Worm (Caenorhabditis elegans) whole organism, late embryonic: ENCODE data around the gene T06E4.7.

Experiments used
- C08G9.2 ChIP-seq: sonication (generic microtip); optimal IDR thresholded peaks from 2 replicates; lab custom pipeline; 2016; ENCODE audit warnings: mild to moderate bottlenecking, missing genetic modification characterization, moderate library complexity, missing compliant biosample characterization
- C38D4.7 ChIP-seq: fragments of 200-800 bp; sonication (Bioruptor generic); optimal IDR thresholded peaks from 2 replicates; lab custom pipeline; 2018; ENCODE audit warnings: mild to moderate bottlenecking, missing genetic modification characterization, moderate library complexity, missing compliant biosample characterization
- K02D7.2 ChIP-seq: sonication (generic microtip); optimal IDR thresholded peaks from 2 replicates; lab custom pipeline; 2017; ENCODE audit warnings: mild to moderate bottlenecking, missing genetic modification characterization, missing compliant biosample characterization
- K09A11.1 ChIP-seq: sonication (generic microtip); optimal IDR thresholded peaks from 2 replicates; lab custom pipeline; 2017; ENCODE audit warnings: antibody characterized with exemption, mild to moderate bottlenecking, missing genetic modification characterization, missing compliant biosample characterization; ENCODE audit not compliant: insufficient read depth
- ceh-14 ChIP-seq: sonication (generic microtip); optimal IDR thresholded peaks from 2 replicates; lab custom pipeline; 2016; ENCODE audit warnings: missing genotype, missing genetic modification characterization, missing compliant biosample characterization
- ceh-18 ChIP-seq: sonication (generic microtip); optimal IDR thresholded peaks from 2 replicates; lab custom pipeline; 2016; ENCODE audit warnings: missing genetic modification characterization, missing compliant biosample characterization
- ceh-19 ChIP-seq: fragments of 200-800 bp; sonication (Bioruptor generic); optimal IDR thresholded peaks from 2 replicates; lab custom pipeline; 2018; ENCODE audit warnings: mild to moderate bottlenecking, missing genetic modification characterization, missing compliant biosample characterization
- ceh-22 ChIP-seq: sonication (generic microtip); optimal IDR thresholded peaks from 2 replicates; lab custom pipeline; 2017; ENCODE audit warnings: missing biosample characterization, missing genetic modification characterization
- ceh-24 ChIP-seq: sonication (generic microtip); optimal IDR thresholded peaks from 2 replicates; lab custom pipeline; 2016; ENCODE audit warnings: mild to moderate bottlenecking, missing genetic modification characterization, missing compliant biosample characterization
- ceh-30 ChIP-seq: fragments of 150-350 bp; optimal IDR thresholded peaks from 2 replicates; lab custom pipeline; 2014; ENCODE audit warnings: missing biosample characterization, missing genetic modification characterization
- ceh-31 ChIP-seq: sonication (generic microtip); optimal IDR thresholded peaks from 2 replicates; lab custom pipeline; 2016; ENCODE audit warnings: missing genetic modification characterization, missing compliant biosample characterization
- ceh-34 ChIP-seq: sonication (generic microtip); optimal IDR thresholded peaks from 2 replicates; lab custom pipeline; 2016; ENCODE audit warnings: mild to moderate bottlenecking, missing genetic modification characterization, missing compliant biosample characterization
- ceh-45 ChIP-seq: fragments of 200-800 bp; sonication (Bioruptor generic); IDR thresholded peaks from 2 replicates; pipeline ENCODE4 v1.3.6; 2022; ENCODE audit warnings: missing genetic modification reagents, missing genetic modification characterization, missing compliant biosample characterization
- ceh-48 ChIP-seq: sonication (generic microtip); optimal IDR thresholded peaks from 2 replicates; lab custom pipeline; 2016; ENCODE audit warnings: missing genetic modification characterization, inconsistent platforms, missing compliant biosample characterization
- elt-2 ChIP-seq: sonication (generic microtip); optimal IDR thresholded peaks from 2 replicates; lab custom pipeline; 2016; ENCODE audit warnings: missing genetic modification reagents, missing genetic modification characterization, missing compliant biosample characterization
- ets-4 ChIP-seq: sonication (generic microtip); optimal IDR thresholded peaks from 2 replicates; lab custom pipeline; 2016; ENCODE audit warnings: missing genetic modification characterization, missing compliant biosample characterization
- eyg-1 ChIP-seq: sonication (generic microtip); optimal IDR thresholded peaks from 2 replicates; lab custom pipeline; 2016; ENCODE audit warnings: missing genotype, missing genetic modification characterization, missing compliant biosample characterization
- fkh-10 ChIP-seq: fragments of 150-350 bp; optimal IDR thresholded peaks from 2 replicates; lab custom pipeline; 2014; ENCODE audit warnings: missing biosample characterization, missing genetic modification reagents, missing genetic modification characterization
- hlh-13 ChIP-seq: fragments of 200-800 bp; sonication (Bioruptor generic); optimal IDR thresholded peaks from 2 replicates; lab custom pipeline; 2018; ENCODE audit warnings: mild to moderate bottlenecking, missing genetic modification characterization, missing compliant biosample characterization
- hlh-15 ChIP-seq: sonication (generic microtip); optimal IDR thresholded peaks from 2 replicates; lab custom pipeline; 2016; ENCODE audit warnings: missing genetic modification characterization, missing compliant biosample characterization
- hlh-30 ChIP-seq: sonication (generic microtip); optimal IDR thresholded peaks from 2 replicates; lab custom pipeline; 2017; ENCODE audit warnings: antibody characterized with exemption, missing genetic modification characterization, missing compliant biosample characterization; ENCODE audit not compliant: insufficient read depth
- lim-6 ChIP-seq: sonication (generic microtip); optimal IDR thresholded peaks from 2 replicates; lab custom pipeline; 2016; ENCODE audit warnings: missing genetic modification characterization, missing compliant biosample characterization
- lin-11 ChIP-seq: fragments of 200-800 bp; sonication (Bioruptor generic); optimal IDR thresholded peaks from 2 replicates; lab custom pipeline; 2018; ENCODE audit warnings: mild to moderate bottlenecking, missing genetic modification characterization, missing compliant biosample characterization
- madf-2 ChIP-seq: sonication (generic microtip); optimal IDR thresholded peaks from 2 replicates; lab custom pipeline; 2017; ENCODE audit warnings: missing genetic modification characterization, missing compliant biosample characterization
- mec-3 ChIP-seq: sonication (generic microtip); optimal IDR thresholded peaks from 2 replicates; lab custom pipeline; 2016; ENCODE audit warnings: borderline replicate concordance, missing genetic modification characterization, missing compliant biosample characterization
- nfya-1 ChIP-seq: sonication (generic microtip); optimal IDR thresholded peaks from 2 replicates; lab custom pipeline; 2017; ENCODE audit warnings: missing genetic modification characterization, mild to moderate bottlenecking, missing compliant biosample characterization, antibody characterized with exemption, moderate library complexity
- npax-4 ChIP-seq: sonication (generic microtip); optimal IDR thresholded peaks from 2 replicates; lab custom pipeline; 2016; ENCODE audit warnings: missing genetic modification characterization, missing compliant biosample characterization
- pha-4 ChIP-seq: fragments of 150-350 bp; optimal IDR thresholded peaks from 2 replicates; lab custom pipeline; 2018; ENCODE audit warnings: missing biosample characterization, missing genetic modification reagents, missing genetic modification characterization
- pqm-1 ChIP-seq: sonication (generic microtip); optimal IDR thresholded peaks from 2 replicates; lab custom pipeline; 2016; ENCODE audit warnings: missing genetic modification characterization, missing compliant biosample characterization
- ref-2 ChIP-seq: sonication (generic microtip); optimal IDR thresholded peaks from 2 replicates; lab custom pipeline; 2016; ENCODE audit warnings: missing genetic modification characterization, missing compliant biosample characterization
- rnt-1 ChIP-seq: sonication (generic microtip); optimal IDR thresholded peaks from 2 replicates; lab custom pipeline; 2016; ENCODE audit warnings: missing genetic modification characterization, missing compliant biosample characterization
- sox-2 ChIP-seq: fragments of 200-800 bp; sonication (Bioruptor generic); IDR thresholded peaks from 2 replicates; pipeline ENCODE4 v1.3.6; 2022; ENCODE audit warnings: missing genetic modification reagents, missing genetic modification characterization, missing compliant biosample characterization
- sox-4 ChIP-seq: sonication (generic microtip); optimal IDR thresholded peaks from 2 replicates; lab custom pipeline; 2017; ENCODE audit warnings: mild to moderate bottlenecking, missing genetic modification characterization, inconsistent platforms, missing compliant biosample characterization
- syd-9 ChIP-seq: sonication (generic microtip); optimal IDR thresholded peaks from 2 replicates; lab custom pipeline; 2016; ENCODE audit warnings: mild to moderate bottlenecking, missing genetic modification characterization, moderate library complexity, missing compliant biosample characterization
- tbx-7 ChIP-seq: sonication (generic microtip); optimal IDR thresholded peaks from 2 replicates; lab custom pipeline; 2016; ENCODE audit warnings: missing genotype, missing genetic modification characterization, missing compliant biosample characterization
- ttx-3 ChIP-seq: sonication (generic microtip); optimal IDR thresholded peaks from 2 replicates; lab custom pipeline; 2016; ENCODE audit warnings: missing genetic modification reagents, missing genetic modification characterization, missing compliant biosample characterization
- unc-3 ChIP-seq, 2 experiments: fragments of 200-800 bp in 1 of 2; sonication (Bioruptor generic) in 1 of 2; sonication (generic microtip) in 1 of 2; conservative IDR thresholded peaks in 1 of 2; optimal IDR thresholded peaks in 1 of 2; 2 replicates each; pipeline versions ENCODE4 v1.3.6 to Lab custom; 2016 to 2022; ENCODE audit warnings: missing compliant biosample characterization in 2 of 2, missing genetic modification characterization in 2 of 2, missing genetic modification reagents in 1 of 2
- unc-42 ChIP-seq: sonication (generic microtip); optimal IDR thresholded peaks from 2 replicates; lab custom pipeline; 2016; ENCODE audit warnings: missing genotype, missing genetic modification characterization, missing compliant biosample characterization
- unc-86 ChIP-seq: sonication (generic microtip); optimal IDR thresholded peaks from 2 replicates; lab custom pipeline; 2016; ENCODE audit warnings: missing genetic modification characterization, missing compliant biosample characterization
- zip-5 ChIP-seq: sonication (generic microtip); optimal IDR thresholded peaks from 2 replicates; lab custom pipeline; 2016; ENCODE audit warnings: missing genetic modification characterization, missing compliant biosample characterization

The T06E4.7 gene

DNA sequence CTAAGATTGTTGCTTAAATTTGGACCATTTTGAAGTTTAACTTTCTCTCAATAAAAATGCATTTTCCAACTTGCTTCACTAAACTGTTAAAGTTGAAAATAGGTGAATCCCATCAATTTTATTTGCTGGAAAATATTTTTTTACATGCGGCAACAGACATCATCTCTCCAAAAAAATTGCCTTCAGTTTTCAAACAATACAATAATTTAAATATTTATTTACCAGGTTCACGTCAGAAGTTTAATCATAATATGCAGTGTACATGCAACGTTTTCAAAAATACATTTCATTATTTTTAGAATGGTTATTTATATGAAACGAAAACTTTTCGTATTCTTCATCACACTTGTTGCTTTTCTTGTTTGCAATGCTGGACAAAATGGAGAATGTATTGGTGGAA is 4.7 kb downstream of the T06E4.7 start, which contains the start of gene T06E4.5:
Gene T06E4.5 (plus strand): TSS at position 301 of the 400 bp plus-strand sequence.
- no peak for TF ChIP-seq elt-2 (tag; lab: Kevin White, UChicago)
- no peak for TF ChIP-seq C08G9.2 (tag; lab: Kevin White, UChicago)
- TF ChIP-seq ceh-48: no peak
- TF ChIP-seq syd-9: no peak
- TF ChIP-seq zip-5 (tag; lab: Kevin White, UChicago): no peak
- TF ChIP-seq nfya-1 (tag; lab: Kevin White, UChicago): no peak
- no peak for TF ChIP-seq fkh-10 (GFP tag; lab: Kevin White, UChicago)
- TF ChIP-seq ets-4 (tag; lab: Kevin White, UChicago): no peak
- TF ChIP-seq eyg-1: no peak

DNA sequence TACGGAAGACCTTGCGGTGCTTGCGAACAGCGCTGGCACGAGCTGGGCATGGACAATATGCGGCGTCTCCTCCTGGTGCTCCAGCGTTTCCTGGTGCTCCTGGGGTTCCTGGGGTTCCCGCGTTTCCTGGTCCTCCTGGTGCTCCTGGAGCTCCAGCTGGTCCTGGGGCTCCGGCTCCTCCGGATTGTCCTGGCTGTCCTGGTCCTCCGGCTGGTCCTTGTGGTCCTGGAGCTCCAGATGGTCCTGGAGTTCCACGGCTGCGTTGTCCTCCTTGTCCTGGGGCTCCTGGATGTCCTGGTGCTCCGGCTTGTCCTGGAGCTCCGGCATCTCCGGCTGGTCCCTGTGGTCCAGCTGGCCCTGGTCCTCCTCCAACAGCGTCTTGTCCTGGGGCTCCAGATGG is 6.2 kb downstream of the T06E4.7 start:
- TF ChIP-seq nfya-1 (tag; lab: Kevin White, UChicago): no peak
- no peak for TF ChIP-seq npax-4 (tag; lab: Kevin White, UChicago)
- TF ChIP-seq ceh-34 (tag; lab: Kevin White, UChicago): no peak
- TF ChIP-seq syd-9: no peak
- no peak for TF ChIP-seq zip-5 (tag; lab: Kevin White, UChicago)
- TF ChIP-seq madf-2 (tag; lab: Kevin White, UChicago): no peak
- TF ChIP-seq ceh-18 (tag; lab: Kevin White, UChicago): no peak
- no peak for TF ChIP-seq ceh-30 (tag; lab: Kevin White, UChicago)
- TF ChIP-seq ref-2: no peak
- TF ChIP-seq pqm-1: no peak
- TF ChIP-seq ceh-31 (tag; lab: Kevin White, UChicago): no peak

DNA sequence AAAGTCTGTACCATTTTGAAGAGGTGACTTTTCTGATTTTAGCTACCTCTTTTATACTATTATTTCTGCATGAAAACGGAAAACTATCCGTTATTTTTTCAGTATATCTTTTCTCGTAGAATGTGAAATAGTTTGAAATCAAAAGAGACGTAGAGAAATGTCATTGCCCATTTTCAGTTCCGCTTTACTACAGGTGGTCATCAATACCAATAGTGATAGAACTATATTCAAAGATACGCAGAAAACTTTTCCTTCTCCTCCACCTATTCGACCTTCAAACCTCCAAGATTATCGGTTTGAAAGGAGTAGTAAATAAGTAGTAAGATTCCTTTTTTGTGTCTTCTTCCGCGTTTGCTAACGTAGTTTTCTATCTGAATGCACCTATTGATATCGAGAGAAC is 7.1 kb downstream of the T06E4.7 start, which contains the start of gene col-147:
Gene col-147 (minus strand): TSS at position 26 of the 400 bp plus-strand sequence.
- no peak for TF ChIP-seq unc-42 (tag; lab: Kevin White, UChicago)
- no peak for TF ChIP-seq lin-11 (tag; lab: Kevin White, UChicago)
- no peak for TF ChIP-seq ceh-24 (tag; lab: Kevin White, UChicago)
- no peak for TF ChIP-seq hlh-30 (tag; lab: Kevin White, UChicago)
- TF ChIP-seq lim-6 (tag; lab: Kevin White, UChicago): no peak
- no peak for TF ChIP-seq tbx-7 (tag; lab: Kevin White, UChicago)
- TF ChIP-seq K02D7.2 (tag; lab: Kevin White, UChicago): no peak
- no peak for TF ChIP-seq mec-3 (tag; lab: Kevin White, UChicago)
- no peak for TF ChIP-seq ceh-14
- TF ChIP-seq syd-9: no peak
- no peak for TF ChIP-seq pha-4
- TF ChIP-seq K09A11.1 (tag; lab: Kevin White, UChicago): no peak
- no peak for TF ChIP-seq unc-3 (GFP tag; conservative IDR thresholded peaks at IDR 0.05; lab: Robert Waterston, UW)
- no peak for TF ChIP-seq unc-3 (tag; optimal IDR thresholded peaks at IDR 0.05; lab: Kevin White, UChicago)
- TF ChIP-seq hlh-13 (GFP tag; lab: Kevin White, UChicago): no peak
- TF ChIP-seq hlh-15: no peak

DNA sequence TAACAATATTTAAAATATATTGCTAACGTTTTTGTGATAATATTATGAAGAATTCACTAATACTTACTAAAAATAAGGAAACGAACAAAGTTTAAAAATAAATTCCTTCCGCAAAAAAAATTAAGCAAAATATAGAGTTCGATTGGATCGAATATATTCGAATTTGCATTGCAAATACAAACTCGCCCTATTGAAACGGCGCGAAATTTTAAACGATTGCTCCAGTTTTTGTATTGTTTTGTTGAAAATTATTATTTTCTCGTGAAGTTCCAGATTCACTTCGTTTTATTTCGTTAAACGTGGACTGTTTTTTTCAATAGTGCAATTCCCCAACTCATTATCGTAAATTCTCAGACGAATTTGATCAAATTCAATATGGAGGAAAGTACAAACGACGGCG is 19.3 kb downstream of the T06E4.7 start, which contains the start of the genes atl-1 and hcp-2:
Gene atl-1 (minus strand): TSS at position 89 of the 400 bp plus-strand sequence.
Gene hcp-2 (plus strand): TSS at position 353 of the 400 bp plus-strand sequence.
- TF ChIP-seq ceh-45 (GFP tag; lab: Robert Waterston, UW) (no peak), ceh-22 (tag; lab: Kevin White, UChicago) (no peak), ceh-30 (tag; lab: Kevin White, UChicago) (no peak), unc-86 (no peak), sox-4 (no peak), lim-6 (tag; lab: Kevin White, UChicago) (no peak), npax-4 (tag; lab: Kevin White, UChicago) (no peak), ttx-3 (no peak), zip-5 (tag; lab: Kevin White, UChicago) (no peak), C08G9.2 (tag; lab: Kevin White, UChicago) (no peak), hlh-30 (tag; lab: Kevin White, UChicago) (no peak), ceh-19 (no peak), sox-2 (GFP tag; lab: Robert Waterston, UW) (no peak), C38D4.7 (GFP tag; lab: Kevin White, UChicago) (no peak), pqm-1 (no peak), ref-2 (no peak), rnt-1 (tag; lab: Kevin White, UChicago) (no peak)
